Worm (Caenorhabditis elegans) whole organism, mixed stage, embryonic: ENCODE results near the gene C06E7.4.

Experiments used
- ces-1 ChIP-seq: fragments of 150-350 bp; optimal IDR thresholded peaks from 2 replicates; lab custom pipeline; 2014; ENCODE audit warnings: missing biosample characterization, missing genetic modification reagents, missing genetic modification characterization
- elt-3 ChIP-seq: fragments of 150-350 bp; optimal IDR thresholded peaks from 2 replicates; lab custom pipeline; 2014; ENCODE audit warnings: missing biosample characterization, missing genetic modification characterization
- nhr-237 ChIP-seq: fragments of 150-350 bp; optimal IDR thresholded peaks from 2 replicates; lab custom pipeline; 2014; ENCODE audit warnings: missing biosample characterization, missing genetic modification characterization
- nhr-28 ChIP-seq: fragments of 150-350 bp; optimal IDR thresholded peaks from 2 replicates; lab custom pipeline; 2014; ENCODE audit warnings: missing biosample characterization, missing genetic modification characterization
- nhr-76 ChIP-seq: sonication (generic microtip); optimal IDR thresholded peaks from 2 replicates; lab custom pipeline; 2017; ENCODE audit warnings: missing biosample characterization, missing genetic modification characterization
- snpc-4 ChIP-seq: fragments of 150-350 bp; optimal IDR thresholded peaks from 2 replicates; lab custom pipeline; 2014; ENCODE audit warnings: missing biosample characterization, missing genetic modification characterization
- unc-39 ChIP-seq: fragments of 150-350 bp; optimal IDR thresholded peaks from 2 replicates; lab custom pipeline; 2014; ENCODE audit warnings: missing biosample characterization, missing genetic modification characterization
- unc-62 ChIP-seq: fragments of 150-350 bp; optimal IDR thresholded peaks from 2 replicates; lab custom pipeline; 2014; ENCODE audit warnings: missing biosample characterization, missing genetic modification reagents, missing genetic modification characterization

DNA sequence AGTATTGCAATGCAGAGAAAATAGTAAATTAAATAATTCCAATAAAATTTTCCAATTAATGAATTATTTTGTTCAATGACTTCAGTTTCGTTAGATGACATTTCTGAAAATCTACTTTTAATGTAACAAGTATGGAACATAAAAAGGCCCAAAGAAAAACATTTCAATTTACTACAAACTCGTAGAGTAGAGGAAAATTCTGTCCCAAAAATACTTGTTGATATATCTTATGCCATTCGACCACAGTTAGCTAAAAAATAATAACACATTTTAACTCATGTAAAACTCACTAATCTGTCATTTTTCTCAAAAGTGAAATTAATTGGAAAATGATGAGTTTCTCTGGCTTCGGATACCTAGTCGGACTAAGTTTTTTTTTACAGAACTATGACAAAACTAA, 17.5 kb upstream of the C06E7.4 start, which contains the start of gene srv-21:
- TF ChIP-seq ces-1 (GFP tag; lab: Kevin White, UChicago) = no peak
- no peak for TF ChIP-seq nhr-28
- TF ChIP-seq unc-62 (GFP tag; lab: Kevin White, UChicago) = no peak
- no peak for TF ChIP-seq nhr-237 (tag; lab: Kevin White, UChicago)
- no peak for TF ChIP-seq snpc-4 (tag; lab: Kevin White, UChicago)
- no peak for TF ChIP-seq unc-39 (tag; lab: Kevin White, UChicago)
- TF ChIP-seq nhr-76 = no peak
- TF ChIP-seq elt-3 (tag; lab: Kevin White, UChicago) = no peak
